Fruit fly (Drosophila melanogaster) whole organism, embryonic: ENCODE measurements around the gene w-cup.
A peak's percentile ranks its signal among the peaks of the same experiment; 100 is the strongest.

Experiments used
- Bteb2 ChIP-seq: fragments of 200-800 bp; sonication (Bioruptor generic); optimal IDR thresholded peaks from 2 replicates; lab custom pipeline; 2016; ENCODE audit warnings: missing biosample characterization, missing genetic modification characterization
- CG10543 ChIP-seq: fragments of 200-800 bp; sonication (Bioruptor generic); optimal IDR thresholded peaks from 3 replicates; lab custom pipeline; 2017; ENCODE audit warnings: missing biosample characterization, mild to moderate bottlenecking, missing genetic modification characterization, moderate library complexity
- CG10959 ChIP-seq: fragments of 200-800 bp; sonication (Bioruptor generic); IDR thresholded peaks from 2 replicates; pipeline ENCODE4 v1.3.6; 2022; ENCODE audit warnings: missing biosample characterization, missing genetic modification characterization
- CG11398 ChIP-seq: fragments of 200-800 bp; sonication (Bioruptor generic); optimal IDR thresholded peaks from 2 replicates; lab custom pipeline; 2016; ENCODE audit warnings: missing biosample characterization, missing genetic modification characterization
- CG12071 ChIP-seq: fragments of 200-800 bp; sonication (Bioruptor generic); optimal IDR thresholded peaks from 3 replicates; lab custom pipeline; 2018; ENCODE audit warnings: missing biosample characterization, mild to moderate bottlenecking, missing genetic modification characterization
- CG12659 ChIP-seq: fragments of 200-800 bp; sonication (Bioruptor generic); optimal IDR thresholded peaks from 3 replicates; lab custom pipeline; 2017; ENCODE audit warnings: mild to moderate bottlenecking, missing biosample characterization, missing genetic modification reagents, missing genetic modification characterization
- CG14965 ChIP-seq: fragments of 200-800 bp; sonication (Bioruptor generic); optimal IDR thresholded peaks from 2 replicates; lab custom pipeline; 2016; ENCODE audit warnings: missing biosample characterization, missing genetic modification characterization, borderline replicate concordance
- CG1602 ChIP-seq: fragments of 200-800 bp; sonication (Bioruptor generic); optimal IDR thresholded peaks from 3 replicates; lab custom pipeline; 2016; ENCODE audit warnings: missing biosample characterization, missing genetic modification characterization
- CG1603 ChIP-seq: fragments of 200-800 bp; sonication (Bioruptor generic); optimal IDR thresholded peaks from 2 replicates; lab custom pipeline; 2019; ENCODE audit warnings: missing biosample characterization, mild to moderate bottlenecking, missing genetic modification characterization, moderate library complexity
- CG16779 ChIP-seq: fragments of 200-800 bp; sonication (Bioruptor generic); IDR thresholded peaks from 2 replicates; pipeline ENCODE4 v1.3.6; 2022; ENCODE audit warnings: missing biosample characterization, missing genetic modification characterization
- CG17328 ChIP-seq: fragments of 200-800 bp; sonication (Bioruptor generic); IDR thresholded peaks from 2 replicates; pipeline ENCODE4 v1.3.6; 2022; ENCODE audit warnings: missing biosample characterization, missing genetic modification characterization
- CG17912 ChIP-seq: fragments of 200-800 bp; sonication (Bioruptor generic); optimal IDR thresholded peaks from 2 replicates; lab custom pipeline; 2018; ENCODE audit warnings: missing biosample characterization, mild to moderate bottlenecking, missing genetic modification characterization
- CG18476 ChIP-seq: fragments of 200-800 bp; sonication (Bioruptor generic); optimal IDR thresholded peaks from 2 replicates; lab custom pipeline; 2016; ENCODE audit warnings: missing biosample characterization, mild to moderate bottlenecking, missing genetic modification characterization
- CG2712 ChIP-seq: fragments of 200-800 bp; optimal IDR thresholded peaks from 3 replicates; lab custom pipeline; 2019; ENCODE audit warnings: missing biosample characterization, mild to moderate bottlenecking, missing genetic modification characterization, moderate library complexity
- CG31441 ChIP-seq: fragments of 200-800 bp; sonication (Bioruptor generic); IDR thresholded peaks from 2 replicates; pipeline ENCODE4 v1.3.6; 2022; ENCODE audit warnings: missing biosample characterization, missing genetic modification characterization
- CG6689 ChIP-seq: fragments of 200-800 bp; sonication (Bioruptor generic); IDR thresholded peaks from 2 replicates; pipeline ENCODE4 v1.3.6; 2022; ENCODE audit warnings: missing biosample characterization, missing genetic modification characterization
- CG7271 ChIP-seq: fragments of 200-800 bp; sonication (Bioruptor generic); optimal IDR thresholded peaks from 2 replicates; lab custom pipeline; 2018; ENCODE audit warnings: missing biosample characterization, mild to moderate bottlenecking, missing genetic modification characterization, moderate library complexity
- CG9797 ChIP-seq: fragments of 200-800 bp; sonication (Bioruptor generic); optimal IDR thresholded peaks from 3 replicates; lab custom pipeline; 2018; ENCODE audit warnings: missing biosample characterization, mild to moderate bottlenecking, missing genetic modification characterization
- CG9817 ChIP-seq: fragments of 200-800 bp; sonication (Bioruptor generic); optimal IDR thresholded peaks from 2 replicates; lab custom pipeline; 2018; ENCODE audit warnings: missing biosample characterization, mild to moderate bottlenecking, missing genetic modification characterization, moderate library complexity
- D ChIP-seq, 2 experiments: fragments of 200-800 bp in 1 of 2; fragments of >200 bp in 1 of 2; sonication (Bioruptor generic) in 1 of 2; optimal IDR thresholded peaks; 2 replicates in 1 of 2; 3 replicates in 1 of 2; lab custom pipeline; 2017; ENCODE audit warnings: mild to moderate bottlenecking in 1 of 2, missing biosample characterization in 1 of 2, missing genetic modification characterization in 1 of 2, missing genetic modification reagents in 1 of 2
- Dll ChIP-seq: fragments of 200-800 bp; sonication (Bioruptor generic); IDR thresholded peaks from 4 replicates; pipeline ENCODE4 v1.3.6; 2022; ENCODE audit warnings: missing biosample characterization, missing genetic modification characterization; ENCODE audit not compliant: partially characterized antibody
- Doc2 ChIP-seq: fragments of 200-800 bp; sonication (Bioruptor generic); IDR thresholded peaks from 2 replicates; pipeline ENCODE4 v1.3.6; 2022; ENCODE audit warnings: missing biosample characterization, missing genetic modification characterization
- E2f1 ChIP-seq: fragments of 200-800 bp; sonication (Bioruptor generic); IDR thresholded peaks from 2 replicates; pipeline ENCODE4 v1.3.6; 2022; ENCODE audit warnings: missing biosample characterization, missing genetic modification characterization
- HHEX ChIP-seq: fragments of 200-800 bp; sonication (Bioruptor generic); optimal IDR thresholded peaks from 3 replicates; lab custom pipeline; 2017; ENCODE audit warnings: missing biosample characterization, mild to moderate bottlenecking, missing genetic modification characterization, missing genetic modification reagents
- Hand ChIP-seq: fragments of 200-800 bp; sonication (Bioruptor generic); optimal IDR thresholded peaks from 2 replicates; lab custom pipeline; 2017; ENCODE audit warnings: mild to moderate bottlenecking, missing biosample characterization, missing genetic modification reagents, missing genetic modification characterization
- Lhr ChIP-seq: fragments of 200-800 bp; sonication (Bioruptor generic); optimal IDR thresholded peaks from 3 replicates; lab custom pipeline; 2017; ENCODE audit warnings: mild to moderate bottlenecking, missing biosample characterization, missing genetic modification reagents, missing genetic modification characterization
- Nf-YA ChIP-seq: fragments of 200-800 bp; sonication (Bioruptor generic); IDR thresholded peaks from 2 replicates; pipeline ENCODE4 v1.3.6; 2022; ENCODE audit warnings: missing biosample characterization, missing genetic modification characterization
- Nf-YC ChIP-seq: fragments of 200-800 bp; optimal IDR thresholded peaks from 3 replicates; lab custom pipeline; 2019; ENCODE audit warnings: missing biosample characterization, mild to moderate bottlenecking, missing genetic modification characterization, moderate library complexity
- Opbp ChIP-seq: fragments of 200-800 bp; sonication (Bioruptor generic); IDR thresholded peaks from 3 replicates; pipeline ENCODE4 v1.3.6; 2022; ENCODE audit warnings: missing biosample characterization, missing genetic modification characterization; ENCODE audit not compliant: partially characterized antibody
- PHDP ChIP-seq: fragments of 200-800 bp; sonication (Bioruptor generic); optimal IDR thresholded peaks from 3 replicates; lab custom pipeline; 2018; ENCODE audit warnings: missing biosample characterization, mild to moderate bottlenecking, missing genetic modification characterization, moderate library complexity
- Pdp1 ChIP-seq, 2 experiments: fragments of 200-800 bp; sonication (Bioruptor generic); optimal IDR thresholded peaks; 3 replicates each; lab custom pipeline; 2016; ENCODE audit warnings: missing biosample characterization in 2 of 2, missing genetic modification characterization in 2 of 2, mild to moderate bottlenecking in 1 of 2, moderate library complexity in 1 of 2
- Sry-δ ChIP-seq: fragments of 200-800 bp; sonication (Bioruptor generic); optimal IDR thresholded peaks from 2 replicates; lab custom pipeline; 2016; ENCODE audit warnings: missing biosample characterization, missing genetic modification characterization
- Trl ChIP-seq, 3 experiments: fragments of >200 bp in 2 of 3; fragments of 200-800 bp in 1 of 3; sonication (Bioruptor generic) in 1 of 3; optimal IDR thresholded peaks; 2 replicates in 1 of 3; 3 replicates in 2 of 3; lab custom pipeline; 2016 to 2017; ENCODE audit warnings: missing biosample characterization in 1 of 3, missing genetic modification characterization in 1 of 3
- ac ChIP-seq: fragments of 200-800 bp; sonication (Bioruptor generic); optimal IDR thresholded peaks from 3 replicates; lab custom pipeline; 2017; ENCODE audit warnings: missing biosample characterization, mild to moderate bottlenecking, missing genetic modification characterization
- bcd ChIP-seq: fragments of 200-800 bp; sonication (Bioruptor generic); optimal IDR thresholded peaks from 2 replicates; lab custom pipeline; 2017; ENCODE audit warnings: missing biosample characterization, mild to moderate bottlenecking, missing genetic modification characterization
- danr ChIP-seq: fragments of 200-800 bp; sonication (Bioruptor generic); IDR thresholded peaks from 2 replicates; pipeline ENCODE4 v1.3.6; 2022; ENCODE audit warnings: missing biosample characterization, missing genetic modification characterization
- dmrt99B ChIP-seq: fragments of 200-800 bp; sonication (Bioruptor generic); optimal IDR thresholded peaks from 2 replicates; lab custom pipeline; 2018; ENCODE audit warnings: missing biosample characterization, mild to moderate bottlenecking, missing genetic modification characterization, moderate library complexity
- grau ChIP-seq: fragments of 200-800 bp; optimal IDR thresholded peaks from 3 replicates; lab custom pipeline; 2019; ENCODE audit warnings: missing biosample characterization, mild to moderate bottlenecking, missing genetic modification characterization, moderate library complexity
- ind ChIP-seq: fragments of 200-800 bp; sonication (Bioruptor generic); optimal IDR thresholded peaks from 3 replicates; lab custom pipeline; 2016; ENCODE audit warnings: missing biosample characterization, missing genetic modification characterization
- mirr ChIP-seq: fragments of 200-800 bp; sonication (Bioruptor generic); optimal IDR thresholded peaks from 3 replicates; lab custom pipeline; 2018; ENCODE audit warnings: missing biosample characterization, mild to moderate bottlenecking, missing genetic modification characterization
- ranshi ChIP-seq: fragments of 200-800 bp; sonication (Bioruptor generic); IDR thresholded peaks from 2 replicates; pipeline ENCODE4 v1.3.6; 2022; ENCODE audit warnings: missing biosample characterization, missing genetic modification characterization
- repo ChIP-seq: fragments of 200-800 bp; sonication (Bioruptor generic); optimal IDR thresholded peaks from 2 replicates; lab custom pipeline; 2016; ENCODE audit warnings: missing biosample characterization, missing genetic modification characterization
- salm ChIP-seq: fragments of 200-800 bp; sonication (Bioruptor generic); optimal IDR thresholded peaks from 2 replicates; lab custom pipeline; 2018; ENCODE audit warnings: missing biosample characterization, mild to moderate bottlenecking, missing genetic modification characterization
- sisA ChIP-seq: fragments of 200-800 bp; sonication (Bioruptor generic); IDR thresholded peaks from 2 replicates; pipeline ENCODE4 v1.3.6; 2022; ENCODE audit warnings: missing biosample characterization, missing genetic modification characterization
- tgo ChIP-seq: fragments of 200-800 bp; sonication (Bioruptor generic); IDR thresholded peaks from 3 replicates; pipeline ENCODE4 v1.3.6; 2022; ENCODE audit warnings: missing biosample characterization, missing genetic modification characterization
- tio ChIP-seq: fragments of 200-800 bp; sonication (Bioruptor generic); optimal IDR thresholded peaks from 2 replicates; lab custom pipeline; 2017; ENCODE audit warnings: missing biosample characterization, missing genetic modification characterization, inconsistent platforms
- tll ChIP-seq, 2 experiments: fragments of 200-800 bp in 1 of 2; fragments of >200 bp in 1 of 2; sonication (Bioruptor generic) in 1 of 2; optimal IDR thresholded peaks; 2 replicates each; lab custom pipeline; 2017 to 2019; ENCODE audit warnings: missing biosample characterization in 2 of 2, missing genetic modification characterization in 2 of 2, mild to moderate bottlenecking in 1 of 2, moderate library complexity in 1 of 2
- tna ChIP-seq: fragments of 200-800 bp; sonication (Bioruptor generic); IDR thresholded peaks from 2 replicates; pipeline ENCODE4 v1.3.6; 2022; ENCODE audit warnings: missing biosample characterization, missing genetic modification characterization; ENCODE audit not compliant: partially characterized antibody
- trem ChIP-seq: fragments of 200-800 bp; optimal IDR thresholded peaks from 3 replicates; lab custom pipeline; 2019; ENCODE audit warnings: missing biosample characterization, mild to moderate bottlenecking, missing genetic modification characterization, moderate library complexity

Gene w-cup

DNA sequence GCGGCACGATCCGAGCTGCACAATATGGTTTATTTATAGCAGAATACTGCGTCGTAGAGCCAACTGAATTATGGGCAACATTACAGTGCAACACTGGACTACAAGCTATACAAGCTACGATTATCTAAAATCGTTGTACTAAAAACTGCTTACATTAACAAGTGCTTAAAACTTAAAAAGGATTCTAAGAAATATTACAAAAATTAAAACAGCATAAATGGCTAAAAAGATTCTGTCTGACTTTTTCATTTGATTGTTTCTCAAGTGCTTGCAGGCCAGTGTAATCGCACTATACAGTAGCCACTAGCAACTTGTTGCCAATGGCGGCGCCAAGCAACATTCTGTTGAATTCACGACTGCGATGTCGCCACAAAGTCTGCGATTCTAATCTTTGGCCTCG is 39.2 kb upstream of the w-cup start (continued):
- TF ChIP-seq PHDP (peak; percentile 76), CG12659 (GFP tag; lab: Kevin White, UChicago) (peak; percentile 39), repo (GFP tag; lab: Kevin White, UChicago) (peak; percentile 45), Hand (peak; percentile 5), CG10543 (GFP tag; lab: Kevin White, UChicago) (no peak), CG17328 (peak; percentile 86), Nf-YC (tag; lab: Kevin White, UChicago) (no peak), CG11398 (GFP tag; lab: Kevin White, UChicago) (peak; percentile 24), E2f1 (GFP tag; lab: Robert Waterston, UW) (peak; percentile 82), CG18476 (GFP tag; lab: Kevin White, UChicago) (peak; percentile 59), Bteb2 (GFP tag; lab: Kevin White, UChicago) (peak; percentile 41), CG9817 (tag; lab: Kevin White, UChicago) (peak; percentile 42), CG1602 (GFP tag; lab: Kevin White, UChicago) (peak; percentile 68), CG14965 (GFP tag; lab: Kevin White, UChicago) (no peak), tgo (peak; percentile 82), ranshi (GFP tag; lab: Robert Waterston, UW) (peak; percentile 73), tna (GFP tag; lab: Robert Waterston, UW) (no peak), Doc2 (GFP tag; lab: Robert Waterston, UW) (no peak), HHEX (GFP tag; lab: Kevin White, UChicago) (peak; percentile 52), ac (GFP tag; lab: Kevin White, UChicago) (no peak), Trl (optimal IDR thresholded peaks at IDR 0.05; lab: Kevin White, UChicago) (no peak), Trl (GFP tag; optimal IDR thresholded peaks at IDR 0.05; lab: Kevin White, UChicago) (peak; percentile 49), sisA (GFP tag; lab: Robert Waterston, UW) (peak; percentile 80), grau (tag; lab: Kevin White, UChicago) (peak; percentile 74), Sry-δ (GFP tag; lab: Kevin White, UChicago) (peak; percentile 0), D (optimal IDR thresholded peaks at IDR 0.05; lab: Kevin White, UChicago) (no peak), D (GFP tag; optimal IDR thresholded peaks at IDR 0.05; lab: Kevin White, UChicago) (peak; percentile 73), danr (GFP tag; lab: Robert Waterston, UW) (peak; percentile 72), CG9797 (GFP tag; lab: Kevin White, UChicago) (no peak), Nf-YA (GFP tag; lab: Robert Waterston, UW) (no peak), CG31441 (GFP tag; lab: Robert Waterston, UW) (peak; percentile 76), mirr (GFP tag; lab: Kevin White, UChicago) (no peak), CG7271 (tag; lab: Kevin White, UChicago) (no peak), Pdp1 (GFP tag; optimal IDR thresholded peaks at IDR 0.05; lab: Kevin White, UChicago) (peak; percentile 32 to 67), dmrt99B (tag; lab: Kevin White, UChicago) (peak; percentile 82), CG6689 (GFP tag; lab: Robert Waterston, UW) (peak; percentile 83), CG10959 (GFP tag; lab: Robert Waterston, UW) (peak; percentile 67), salm (tag; lab: Kevin White, UChicago) (peak; percentile 23), trem (tag; lab: Kevin White, UChicago) (peak; percentile 62), ind (GFP tag; lab: Kevin White, UChicago) (peak; percentile 70), Opbp (GFP tag; lab: Robert Waterston, UW) (no peak), Lhr (peak; percentile 40), tio (peak; percentile 44), Dll (no peak), bcd (GFP tag; lab: Kevin White, UChicago) (peak; percentile 68), CG16779 (GFP tag; lab: Robert Waterston, UW) (no peak), CG1603 (peak; percentile 75), CG12071 (GFP tag; lab: Kevin White, UChicago) (peak; percentile 47), CG2712 (peak; percentile 86), CG17912 (GFP tag; lab: Kevin White, UChicago) (no peak), tll (GFP tag; optimal IDR thresholded peaks at IDR 0.05; lab: Kevin White, UChicago) (no peak)
